Worm (Caenorhabditis elegans) whole organism, mixed stage, embryonic: ENCODE measurements around the gene F49E11.2.

Source experiments
- M03D4.4 ChIP-seq: sonication (generic microtip); optimal IDR thresholded peaks from 2 replicates; lab custom pipeline; 2017; ENCODE audit warnings: mild to moderate bottlenecking, missing genetic modification characterization, missing compliant biosample characterization
- nhr-28 ChIP-seq: fragments of 150-350 bp; optimal IDR thresholded peaks from 2 replicates; lab custom pipeline; 2014; ENCODE audit warnings: missing biosample characterization, missing genetic modification characterization
- snpc-4 ChIP-seq: fragments of 150-350 bp; optimal IDR thresholded peaks from 2 replicates; lab custom pipeline; 2014; ENCODE audit warnings: missing biosample characterization, missing genetic modification characterization
- unc-120 ChIP-seq: sonication (generic microtip); optimal IDR thresholded peaks from 2 replicates; lab custom pipeline; 2017; ENCODE audit warnings: missing genetic modification characterization, missing compliant biosample characterization; ENCODE audit not compliant: poor library complexity, severe bottlenecking
- unc-39 ChIP-seq: fragments of 150-350 bp; optimal IDR thresholded peaks from 2 replicates; lab custom pipeline; 2014; ENCODE audit warnings: missing biosample characterization, missing genetic modification characterization
- ztf-11 ChIP-seq: fragments of 150-350 bp; optimal IDR thresholded peaks from 2 replicates; lab custom pipeline; 2014; ENCODE audit warnings: missing biosample characterization, missing genetic modification characterization

- TF ChIP-seq unc-120 (tag; lab: Kevin White, UChicago) (no peak), snpc-4 (tag; lab: Kevin White, UChicago) (no peak), M03D4.4 (tag; lab: Kevin White, UChicago) (no peak), unc-39 (tag; lab: Kevin White, UChicago) (no peak), nhr-28 (no peak), ztf-11 (tag; lab: Kevin White, UChicago) (no peak)
These were observed 3.3 kb upstream of the F49E11.2 start, which contains the start of gene amt-2 for ce11 chrIV:13042091-13042490.
